Fruit fly (Drosophila melanogaster): Measurements from ENCODE around the gene CG5641.

The CG5641 gene

DNA sequence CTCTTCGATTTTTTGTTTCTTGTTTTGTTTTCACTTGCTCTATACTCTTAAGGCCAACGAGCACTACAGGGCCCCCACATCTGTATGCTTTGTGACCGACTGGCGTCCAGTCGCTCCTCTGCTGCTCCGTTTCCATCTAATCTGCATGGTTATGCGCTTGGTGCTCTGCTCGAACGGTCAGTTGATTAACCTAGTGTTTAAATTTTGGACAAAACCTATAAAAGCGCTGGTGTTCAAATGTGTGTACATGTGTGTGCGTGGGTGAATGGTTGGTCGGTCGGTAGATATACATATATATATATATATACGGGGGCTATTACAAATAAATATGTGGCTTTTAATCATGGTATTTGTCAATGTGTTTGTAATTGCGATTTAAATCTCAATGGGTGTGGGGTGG lies 5.1 kb downstream of the CG5641 start:
- TF ChIP-seq CG33017 (tag; optimal IDR thresholded peaks at IDR 0.05) (no peak), Mnt (GFP tag; optimal IDR thresholded peaks at IDR 0.05) (no peak), Clk (GFP tag; optimal IDR thresholded peaks at IDR 0.05) (no peak), CG5204 (GFP tag; optimal IDR thresholded peaks at IDR 0.05) (no peak)

DNA sequence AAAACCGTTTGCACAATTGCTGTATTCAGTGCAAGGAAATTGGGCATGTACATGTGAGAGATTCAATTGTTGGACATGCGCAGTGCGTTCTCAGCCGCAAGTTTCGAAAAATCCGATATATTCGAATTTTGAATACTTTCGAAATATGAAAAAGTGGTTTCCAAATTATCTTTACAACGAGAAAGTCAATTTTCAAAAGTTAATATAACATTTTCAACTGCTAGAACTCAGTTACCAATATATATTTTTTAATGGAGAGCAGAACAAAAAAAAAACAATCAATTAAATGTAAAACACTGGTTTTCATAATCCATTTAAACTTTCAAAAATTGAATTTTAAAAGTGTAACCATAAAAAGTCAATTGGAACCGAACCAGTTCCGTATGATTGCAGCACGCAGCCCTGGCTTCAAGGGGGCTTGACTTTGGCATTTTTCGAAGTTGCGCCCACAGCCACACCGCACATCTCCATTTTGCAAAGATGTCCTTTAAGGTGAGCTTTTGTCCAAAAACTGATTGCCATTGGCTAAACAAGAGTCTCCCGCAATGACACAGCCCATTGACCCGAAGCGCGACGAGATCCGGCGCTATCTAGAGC lies 6.6 kb downstream of the CG5641 start, which contains the start of the genes Scgbeta and CG17202:
Scgbeta (minus strand) TSS at position 51 of the 597 bp plus-strand sequence.
CG17202 (plus strand) TSS at position 390 of the 597 bp plus-strand sequence.
- TF ChIP-seq Mnt (GFP tag; optimal IDR thresholded peaks at IDR 0.05) (no peak), CG7101 (tag; optimal IDR thresholded peaks at IDR 0.05) (peak; percentile 18), Clk (GFP tag; optimal IDR thresholded peaks at IDR 0.05) (no peak), CG33017 (tag; optimal IDR thresholded peaks at IDR 0.05) (no peak), CG5204 (GFP tag; optimal IDR thresholded peaks at IDR 0.05) (no peak), Crg-1 (GFP tag; optimal IDR thresholded peaks at IDR 0.05) (no peak), kay (GFP tag; ENCODE audit: borderline replicate concordance) (no peak), CG12768 (GFP tag; optimal IDR thresholded peaks at IDR 0.05) (peak; percentile 35), cic (GFP tag; optimal IDR thresholded peaks at IDR 0.05) (peak; percentile 22), tj (GFP tag; optimal IDR thresholded peaks at IDR 0.05) (no peak), cnc (optimal IDR thresholded peaks at IDR 0.05) (no peak), ovo (GFP tag; optimal IDR thresholded peaks at IDR 0.05) (no peak), bab1 (GFP tag; optimal IDR thresholded peaks at IDR 0.05) (peak; percentile 10), CG11617 (GFP tag; optimal IDR thresholded peaks at IDR 0.05) (peak; percentile 13), CG14711 (tag; optimal IDR thresholded peaks at IDR 0.05) (no peak), CG1620 (GFP tag; optimal IDR thresholded peaks at IDR 0.05) (no peak)

DNA sequence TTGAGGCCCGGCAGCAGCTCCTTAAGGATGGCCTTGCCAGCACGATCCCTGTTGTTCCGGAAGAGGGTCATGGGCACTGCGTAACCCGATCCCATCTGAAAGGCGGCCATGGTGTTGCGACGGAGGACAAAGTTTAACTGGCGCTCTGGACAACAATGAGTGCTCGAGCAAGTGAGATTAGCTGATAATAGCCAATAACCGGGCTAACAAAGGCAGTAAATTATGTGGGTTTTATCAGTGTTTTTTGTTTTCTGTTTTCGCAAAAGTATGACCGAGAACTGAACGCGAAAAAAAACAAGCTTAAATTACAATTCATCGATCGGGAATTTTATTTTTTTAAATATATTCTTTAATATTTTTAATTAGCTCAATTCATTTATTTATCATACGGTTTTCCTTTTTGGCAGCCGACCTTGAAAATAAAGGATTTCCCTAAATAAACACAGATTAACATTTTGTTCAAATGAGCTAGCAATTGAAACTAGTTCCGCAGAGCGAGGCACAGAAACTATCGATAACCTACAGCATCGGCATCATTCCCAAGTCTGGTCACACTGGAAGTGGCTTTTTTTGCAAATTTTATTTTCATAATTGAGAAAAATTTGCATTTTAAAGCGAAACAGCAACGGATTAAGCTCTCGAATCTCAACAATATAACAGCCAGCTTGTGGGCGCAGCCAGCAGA lies 15.7 kb downstream of the CG5641 start, which contains the start of the genes Dip-C and pps:
Dip-C (minus strand) TSS at position 486 of the 685 bp plus-strand sequence.
pps (plus strand) TSS at position 555 of the 685 bp plus-strand sequence.
- TF ChIP-seq kay (GFP tag; ENCODE audit: borderline replicate concordance) (no peak), CG7045 (GFP tag; optimal IDR thresholded peaks at IDR 0.05) (no peak), Mnt (GFP tag; optimal IDR thresholded peaks at IDR 0.05) (peak; percentile 10), Clk (GFP tag; optimal IDR thresholded peaks at IDR 0.05) (no peak), Crg-1 (GFP tag; optimal IDR thresholded peaks at IDR 0.05) (no peak), CG33017 (tag; optimal IDR thresholded peaks at IDR 0.05) (peak; percentile 27), bab1 (GFP tag; optimal IDR thresholded peaks at IDR 0.05) (peak; percentile 14), CG5204 (GFP tag; optimal IDR thresholded peaks at IDR 0.05) (no peak), CG11617 (GFP tag; optimal IDR thresholded peaks at IDR 0.05) (peak; percentile 11)

DNA sequence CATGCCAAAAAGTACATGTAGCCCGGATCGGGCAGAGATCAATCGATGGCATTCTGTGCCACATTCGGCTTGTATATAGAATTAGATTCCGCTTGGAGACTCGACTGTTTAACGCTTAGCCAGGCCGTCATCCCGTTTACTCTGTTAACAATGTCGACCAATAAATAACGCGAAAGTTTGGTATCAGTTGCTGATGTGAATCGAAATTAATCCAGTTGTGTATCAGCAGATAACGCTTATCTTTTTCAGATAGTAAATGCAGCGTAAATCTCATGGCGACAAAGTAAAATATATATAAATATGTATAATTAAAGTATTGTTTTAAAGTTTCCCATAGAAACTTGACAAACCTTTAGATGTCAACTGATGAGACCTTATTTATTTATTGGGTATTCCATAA lies 17.6 kb downstream of the CG5641 start:
- no peak for TF ChIP-seq CG11617 (GFP tag; optimal IDR thresholded peaks at IDR 0.05)
- no peak for TF ChIP-seq CG5204 (GFP tag; optimal IDR thresholded peaks at IDR 0.05)

DNA sequence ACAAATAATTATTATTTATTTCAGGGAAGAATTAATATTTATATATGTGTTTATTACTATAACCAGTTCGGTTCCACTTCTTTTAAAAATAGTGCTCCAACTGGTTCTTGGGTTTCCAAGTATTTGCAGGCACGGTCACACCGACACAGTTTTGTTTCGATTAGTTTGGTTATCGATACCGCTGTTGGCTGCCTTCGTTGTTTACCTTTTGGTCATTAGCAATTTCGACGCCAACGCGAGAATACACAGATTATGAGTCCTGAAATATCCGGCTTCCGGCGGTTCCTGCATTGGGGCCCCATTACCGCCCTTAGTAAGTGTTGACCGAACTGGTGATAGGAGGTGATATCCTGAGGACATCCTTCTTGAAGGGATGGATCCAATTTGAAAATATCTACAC lies 20.9 kb downstream of the CG5641 start, which contains the start of gene CG5196:
CG5196 (plus strand) TSS at position 157 of the 400 bp plus-strand sequence.
- peak; percentile 8 for TF ChIP-seq CG11617 (GFP tag; optimal IDR thresholded peaks at IDR 0.05)
- TF ChIP-seq cic (GFP tag; optimal IDR thresholded peaks at IDR 0.05) = peak; percentile 2
- no peak for TF ChIP-seq ovo (GFP tag; optimal IDR thresholded peaks at IDR 0.05)
- TF ChIP-seq CG1620 (GFP tag; optimal IDR thresholded peaks at IDR 0.05) = peak; percentile 20
- TF ChIP-seq kay (GFP tag; ENCODE audit: borderline replicate concordance) = no peak
- TF ChIP-seq toe (GFP tag; optimal IDR thresholded peaks at IDR 0.05) = no peak
- peak; percentile 60 for TF ChIP-seq bab1 (GFP tag; optimal IDR thresholded peaks at IDR 0.05)
- TF ChIP-seq CG14711 (tag; optimal IDR thresholded peaks at IDR 0.05) = peak; percentile 2
- TF ChIP-seq tj (GFP tag; optimal IDR thresholded peaks at IDR 0.05) = no peak
- no peak for TF ChIP-seq Hr96 (GFP tag; optimal IDR thresholded peaks at IDR 0.05)
- TF ChIP-seq Mnt (GFP tag; optimal IDR thresholded peaks at IDR 0.05) = peak; percentile 50
- no peak for TF ChIP-seq Crg-1 (GFP tag; optimal IDR thresholded peaks at IDR 0.05)
- no peak for TF ChIP-seq CG5204 (GFP tag; optimal IDR thresholded peaks at IDR 0.05)
- TF ChIP-seq pad (GFP tag; optimal IDR thresholded peaks at IDR 0.05) = no peak
- no peak for TF ChIP-seq CG33017 (tag; optimal IDR thresholded peaks at IDR 0.05)
- TF ChIP-seq Clk (GFP tag; optimal IDR thresholded peaks at IDR 0.05) = no peak
- TF ChIP-seq cnc (optimal IDR thresholded peaks at IDR 0.05) = no peak
- no peak for TF ChIP-seq CG12768 (GFP tag; optimal IDR thresholded peaks at IDR 0.05)
- peak; percentile 35 for TF ChIP-seq CG7101 (tag; optimal IDR thresholded peaks at IDR 0.05)
- no peak for TF ChIP-seq CG7045 (GFP tag; optimal IDR thresholded peaks at IDR 0.05)

DNA sequence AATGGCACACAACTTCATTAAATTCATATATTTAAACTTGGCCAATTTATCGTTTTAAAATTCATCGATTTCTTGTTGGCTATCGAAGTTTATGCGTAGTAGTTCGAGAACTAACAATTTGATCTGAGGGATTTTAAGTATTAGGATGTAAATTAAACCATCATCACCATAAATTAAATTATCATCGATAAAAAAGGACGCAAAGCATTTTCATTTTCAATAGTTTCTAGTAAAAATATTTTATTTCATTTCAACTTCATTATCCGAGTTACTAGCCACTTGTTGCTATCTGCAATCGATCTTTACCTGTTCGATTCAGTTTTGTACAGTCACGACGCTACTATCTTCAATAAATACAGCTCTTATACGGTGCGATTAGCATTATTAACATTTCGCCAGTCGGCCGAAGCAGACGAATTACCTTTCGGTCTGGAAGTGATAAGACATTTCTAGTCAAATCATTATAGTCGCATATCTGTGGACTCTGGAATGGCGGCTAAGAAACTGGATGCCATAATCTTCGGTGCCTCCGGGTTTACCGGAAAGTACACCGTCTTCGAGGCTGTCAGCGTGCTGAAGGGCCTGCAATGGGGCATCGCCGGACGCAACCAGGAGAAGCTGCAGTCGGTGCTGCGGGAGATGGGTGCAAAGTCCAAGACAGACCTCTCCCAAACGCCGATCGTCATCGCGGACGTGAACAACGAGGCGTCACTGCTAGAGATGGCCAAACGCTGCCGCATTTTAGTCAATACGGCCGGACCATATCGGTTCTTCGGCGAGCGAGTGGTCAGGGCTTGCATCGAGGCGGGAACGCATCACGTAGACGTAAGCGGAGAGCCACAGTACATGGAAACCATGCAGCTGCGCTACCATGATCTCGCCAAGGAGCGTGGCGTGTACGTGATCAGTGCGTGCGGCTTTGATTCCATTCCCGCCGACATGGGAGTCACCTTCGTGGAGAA lies 22.6 kb downstream of the CG5641 start, which contains the start of gene CG5167:
CG5167 (plus strand) TSS at position 298 of the 962 bp plus-strand sequence.
- peak; percentile 60 for TF ChIP-seq bab1 (GFP tag; optimal IDR thresholded peaks at IDR 0.05)
- TF ChIP-seq tj (GFP tag; optimal IDR thresholded peaks at IDR 0.05) = peak; percentile 28
- TF ChIP-seq Mnt (GFP tag; optimal IDR thresholded peaks at IDR 0.05) = peak; percentile 33
- TF ChIP-seq CG5204 (GFP tag; optimal IDR thresholded peaks at IDR 0.05) = no peak
- TF ChIP-seq Hr96 (GFP tag; optimal IDR thresholded peaks at IDR 0.05) = peak; percentile 57
- TF ChIP-seq CG11617 (GFP tag; optimal IDR thresholded peaks at IDR 0.05) = peak; percentile 70
- peak; percentile 65 for TF ChIP-seq CG14711 (tag; optimal IDR thresholded peaks at IDR 0.05)
- TF ChIP-seq toe (GFP tag; optimal IDR thresholded peaks at IDR 0.05) = peak; percentile 70
- no peak for TF ChIP-seq pad (GFP tag; optimal IDR thresholded peaks at IDR 0.05)
- peak; percentile 59 for TF ChIP-seq CG7101 (tag; optimal IDR thresholded peaks at IDR 0.05)
- TF ChIP-seq CG1620 (GFP tag; optimal IDR thresholded peaks at IDR 0.05) = no peak
- TF ChIP-seq CG7045 (GFP tag; optimal IDR thresholded peaks at IDR 0.05) = peak; percentile 24
- no peak for TF ChIP-seq Crg-1 (GFP tag; optimal IDR thresholded peaks at IDR 0.05)
- no peak for TF ChIP-seq kay (GFP tag; ENCODE audit: borderline replicate concordance)
- peak in 1 of 2 experiments; percentile 79 for TF ChIP-seq cnc (optimal IDR thresholded peaks at IDR 0.05)
- TF ChIP-seq ovo (GFP tag; optimal IDR thresholded peaks at IDR 0.05) = peak; percentile 25
- TF ChIP-seq Clk (GFP tag; optimal IDR thresholded peaks at IDR 0.05) = no peak
- TF ChIP-seq CG33017 (tag; optimal IDR thresholded peaks at IDR 0.05) = peak; percentile 69
- TF ChIP-seq CG12768 (GFP tag; optimal IDR thresholded peaks at IDR 0.05) = peak; percentile 96
- TF ChIP-seq cic (GFP tag; optimal IDR thresholded peaks at IDR 0.05) = peak; percentile 47
